Fruit fly (Drosophila melanogaster) whole organism, embryonic: Measurements from ENCODE around the gene CG10353.
A peak's percentile ranks its signal among the peaks of the same experiment; 100 is the strongest.

Experiments
- Bteb2 ChIP-seq: fragments of 200-800 bp; sonication (Bioruptor generic); optimal IDR thresholded peaks from 2 replicates; lab custom pipeline; 2016; ENCODE audit warnings: missing biosample characterization, missing genetic modification characterization
- CG10274 ChIP-seq: fragments of 200-800 bp; sonication (Bioruptor generic); optimal IDR thresholded peaks from 3 replicates; lab custom pipeline; 2017; ENCODE audit warnings: missing biosample characterization, mild to moderate bottlenecking, missing genetic modification characterization
- CG10321 ChIP-seq: fragments of 200-800 bp; sonication (Bioruptor generic); IDR thresholded peaks from 2 replicates; pipeline ENCODE4 v1.3.6; 2022; ENCODE audit warnings: missing biosample characterization, missing genetic modification characterization
- CG11085 ChIP-seq: fragments of 200-800 bp; sonication (Bioruptor generic); IDR thresholded peaks from 2 replicates; pipeline ENCODE4 v1.3.6; 2022; ENCODE audit warnings: missing biosample characterization, missing genetic modification characterization
- CG12659 ChIP-seq: fragments of 200-800 bp; sonication (Bioruptor generic); optimal IDR thresholded peaks from 3 replicates; lab custom pipeline; 2017; ENCODE audit warnings: mild to moderate bottlenecking, missing biosample characterization, missing genetic modification reagents, missing genetic modification characterization
- CG13624 ChIP-seq: fragments of 200-800 bp; sonication (Bioruptor generic); optimal IDR thresholded peaks from 2 replicates; lab custom pipeline; 2016; ENCODE audit warnings: missing biosample characterization, missing genetic modification characterization
- CG17186 ChIP-seq: fragments of 200-800 bp; sonication (Bioruptor generic); optimal IDR thresholded peaks from 3 replicates; lab custom pipeline; 2017; ENCODE audit warnings: missing biosample characterization, missing genetic modification reagents, missing genetic modification characterization
- CG30403 ChIP-seq: fragments of 200-800 bp; sonication (Bioruptor generic); optimal IDR thresholded peaks from 3 replicates; lab custom pipeline; 2016; ENCODE audit warnings: missing biosample characterization, missing genetic modification characterization
- CG31224 ChIP-seq: fragments of 200-800 bp; sonication (Bioruptor generic); IDR thresholded peaks from 2 replicates; pipeline ENCODE4 v1.3.6; 2022; ENCODE audit warnings: missing biosample characterization, missing genetic modification characterization
- CG31388 ChIP-seq: fragments of 200-800 bp; sonication (Bioruptor generic); optimal IDR thresholded peaks from 2 replicates; lab custom pipeline; 2016; ENCODE audit warnings: missing biosample characterization, missing genetic modification characterization
- CG33557 ChIP-seq: fragments of 200-800 bp; sonication (Bioruptor generic); optimal IDR thresholded peaks from 2 replicates; lab custom pipeline; 2019; ENCODE audit warnings: missing biosample characterization, mild to moderate bottlenecking, missing genetic modification characterization, moderate library complexity
- CG34422 ChIP-seq: fragments of 200-800 bp; sonication (Bioruptor generic); IDR thresholded peaks from 3 replicates; pipeline ENCODE4 v1.3.6; 2022; ENCODE audit warnings: missing biosample characterization, missing genetic modification characterization
- CG43689 ChIP-seq: fragments of 200-800 bp; sonication (Bioruptor generic); IDR thresholded peaks from 2 replicates; pipeline ENCODE4 v1.3.6; 2022; ENCODE audit warnings: missing biosample characterization, missing genetic modification characterization
- CG7372 ChIP-seq: fragments of 200-800 bp; sonication (Bioruptor generic); IDR thresholded peaks from 2 replicates; pipeline ENCODE4 v1.3.6; 2022; ENCODE audit warnings: missing biosample characterization, missing genetic modification characterization
- CG8765 ChIP-seq: fragments of 200-800 bp; sonication (Bioruptor generic); IDR thresholded peaks from 2 replicates; pipeline ENCODE4 v1.3.6; 2022; ENCODE audit warnings: missing biosample characterization, missing genetic modification characterization
- CG8924 ChIP-seq: fragments of 200-800 bp; optimal IDR thresholded peaks from 3 replicates; lab custom pipeline; 2019; ENCODE audit warnings: missing biosample characterization, mild to moderate bottlenecking, missing genetic modification characterization, moderate library complexity
- CG9215 ChIP-seq: fragments of 200-800 bp; sonication (Bioruptor generic); IDR thresholded peaks from 2 replicates; pipeline ENCODE4 v1.3.6; 2022; ENCODE audit warnings: missing biosample characterization, missing genetic modification characterization
- Deaf1 ChIP-seq: fragments of 200-800 bp; optimal IDR thresholded peaks from 3 replicates; lab custom pipeline; 2019; ENCODE audit warnings: missing biosample characterization, mild to moderate bottlenecking, missing genetic modification characterization, moderate library complexity
- Drgx ChIP-seq: fragments of 200-800 bp; sonication (Bioruptor generic); IDR thresholded peaks from 2 replicates; pipeline ENCODE4 v1.3.6; 2022; ENCODE audit warnings: missing biosample characterization, missing genetic modification characterization
- Lim3 ChIP-seq: fragments of 200-800 bp; sonication (Bioruptor generic); IDR thresholded peaks from 2 replicates; pipeline ENCODE4 v1.3.6; 2022; ENCODE audit warnings: missing biosample characterization, missing genetic modification characterization
- Meics ChIP-seq: fragments of 200-800 bp; sonication (Bioruptor generic); optimal IDR thresholded peaks from 2 replicates; lab custom pipeline; 2017; ENCODE audit warnings: missing biosample characterization, mild to moderate bottlenecking, missing genetic modification characterization
- PHDP ChIP-seq: fragments of 200-800 bp; sonication (Bioruptor generic); optimal IDR thresholded peaks from 3 replicates; lab custom pipeline; 2018; ENCODE audit warnings: missing biosample characterization, mild to moderate bottlenecking, missing genetic modification characterization, moderate library complexity
- Pdp1 ChIP-seq, 2 experiments: fragments of 200-800 bp; sonication (Bioruptor generic); optimal IDR thresholded peaks; 3 replicates each; lab custom pipeline; 2016; ENCODE audit warnings: missing biosample characterization in 2 of 2, missing genetic modification characterization in 2 of 2, mild to moderate bottlenecking in 1 of 2, moderate library complexity in 1 of 2
- Ravus ChIP-seq: fragments of 200-800 bp; sonication (Bioruptor generic); IDR thresholded peaks from 2 replicates; pipeline ENCODE4 v1.3.6; 2022; ENCODE audit warnings: missing biosample characterization, missing genetic modification characterization
- Trl ChIP-seq, 3 experiments: fragments of >200 bp in 2 of 3; fragments of 200-800 bp in 1 of 3; sonication (Bioruptor generic) in 1 of 3; optimal IDR thresholded peaks; 2 replicates in 1 of 3; 3 replicates in 2 of 3; lab custom pipeline; 2016 to 2017; ENCODE audit warnings: missing biosample characterization in 1 of 3, missing genetic modification characterization in 1 of 3
- Vsx1 ChIP-seq: fragments of 200-800 bp; sonication (Bioruptor generic); optimal IDR thresholded peaks from 2 replicates; lab custom pipeline; 2017; ENCODE audit warnings: missing biosample characterization, mild to moderate bottlenecking, missing genetic modification characterization, missing genetic modification reagents
- bigmax ChIP-seq: fragments of 200-800 bp; sonication (Bioruptor generic); optimal IDR thresholded peaks from 2 replicates; lab custom pipeline; 2018; ENCODE audit warnings: missing biosample characterization, mild to moderate bottlenecking, missing genetic modification characterization
- cg ChIP-seq: fragments of 200-800 bp; sonication (Bioruptor generic); optimal IDR thresholded peaks from 3 replicates; lab custom pipeline; 2019; ENCODE audit warnings: missing biosample characterization, mild to moderate bottlenecking, missing genetic modification characterization, moderate library complexity
- cwo ChIP-seq: fragments of 200-800 bp; sonication (Bioruptor generic); optimal IDR thresholded peaks from 3 replicates; lab custom pipeline; 2017; ENCODE audit warnings: missing biosample characterization, missing genetic modification characterization, mild to moderate bottlenecking, moderate library complexity, missing genetic modification reagents
- dati ChIP-seq: fragments of 200-800 bp; sonication (Bioruptor generic); IDR thresholded peaks from 2 replicates; pipeline ENCODE4 v1.3.6; 2022; ENCODE audit warnings: missing biosample characterization, missing genetic modification characterization
- ems ChIP-seq: fragments of 200-800 bp; sonication (Bioruptor generic); optimal IDR thresholded peaks from 3 replicates; lab custom pipeline; 2016; ENCODE audit warnings: missing biosample characterization, missing genetic modification characterization
- gem ChIP-seq: fragments of 200-800 bp; sonication (Bioruptor generic); optimal IDR thresholded peaks from 2 replicates; lab custom pipeline; 2019; ENCODE audit warnings: missing biosample characterization, mild to moderate bottlenecking, missing genetic modification characterization, moderate library complexity
- grau ChIP-seq: fragments of 200-800 bp; optimal IDR thresholded peaks from 3 replicates; lab custom pipeline; 2019; ENCODE audit warnings: missing biosample characterization, mild to moderate bottlenecking, missing genetic modification characterization, moderate library complexity
- gro ChIP-seq: fragments of 200-800 bp; sonication (Bioruptor generic); optimal IDR thresholded peaks from 2 replicates; lab custom pipeline; 2016; ENCODE audit warnings: missing biosample characterization, missing genetic modification characterization
- hkb ChIP-seq, 2 experiments: fragments of 200-800 bp in 1 of 2; fragments of >200 bp in 1 of 2; sonication (Bioruptor generic) in 1 of 2; IDR thresholded peaks in 1 of 2; optimal IDR thresholded peaks in 1 of 2; 2 replicates each; pipeline versions ENCODE4 v1.3.6 to Lab custom; 2017 to 2022; ENCODE audit warnings: missing biosample characterization in 1 of 2, missing genetic modification characterization in 1 of 2
- mld ChIP-seq: fragments of 200-800 bp; sonication (Bioruptor generic); IDR thresholded peaks from 3 replicates; pipeline ENCODE4 v1.3.6; 2022; ENCODE audit warnings: missing biosample characterization, missing genetic modification characterization; ENCODE audit not compliant: partially characterized antibody
- nom ChIP-seq: fragments of 200-800 bp; sonication (Bioruptor generic); optimal IDR thresholded peaks from 2 replicates; lab custom pipeline; 2017; ENCODE audit warnings: missing biosample characterization, missing genetic modification characterization, mild to moderate bottlenecking, moderate library complexity, missing genetic modification reagents
- prd ChIP-seq, 3 experiments: fragments of >200 bp in 2 of 3; fragments of 200-800 bp in 1 of 3; sonication (Bioruptor generic) in 1 of 3; optimal IDR thresholded peaks in 2 of 3; IDR thresholded peaks in 1 of 3; 2 replicates in 2 of 3; 3 replicates in 1 of 3; pipeline versions ENCODE4 v1.3.6 to Lab custom; 2017 to 2022; ENCODE audit warnings: missing biosample characterization in 1 of 3, missing genetic modification characterization in 1 of 3
- row ChIP-seq: fragments of 200-800 bp; sonication (Bioruptor generic); IDR thresholded peaks from 3 replicates; pipeline ENCODE4 v1.3.6; 2022; ENCODE audit warnings: missing biosample characterization, missing genetic modification characterization
- run ChIP-seq: fragments of 200-800 bp; sonication (Bioruptor generic); optimal IDR thresholded peaks from 3 replicates; lab custom pipeline; 2018; ENCODE audit warnings: missing biosample characterization, mild to moderate bottlenecking, missing genetic modification characterization
- sd ChIP-seq: fragments of 200-800 bp; sonication (Bioruptor generic); optimal IDR thresholded peaks from 3 replicates; lab custom pipeline; 2018; ENCODE audit warnings: missing biosample characterization, mild to moderate bottlenecking, missing genetic modification characterization, moderate library complexity
- sens-2 ChIP-seq: fragments of 200-800 bp; sonication (Bioruptor generic); IDR thresholded peaks from 2 replicates; pipeline ENCODE4 v1.3.6; 2022; ENCODE audit warnings: missing biosample characterization, missing genetic modification characterization
- sr ChIP-seq: fragments of 200-800 bp; sonication (Bioruptor generic); IDR thresholded peaks from 3 replicates; pipeline ENCODE4 v1.3.6; 2022; ENCODE audit warnings: missing biosample characterization, missing genetic modification characterization
- ttk ChIP-seq: fragments of 200-800 bp; sonication (Bioruptor generic); IDR thresholded peaks from 2 replicates; pipeline ENCODE4 v2.1.2; 2022; ENCODE audit warnings: missing biosample characterization, missing genetic modification characterization
- tup ChIP-seq: fragments of 200-800 bp; sonication (Bioruptor generic); optimal IDR thresholded peaks from 2 replicates; lab custom pipeline; 2016; ENCODE audit warnings: missing biosample characterization, mild to moderate bottlenecking, missing genetic modification characterization, moderate library complexity
- unc-4 ChIP-seq: fragments of 200-800 bp; sonication (Bioruptor generic); IDR thresholded peaks from 2 replicates; pipeline ENCODE4 v1.3.6; 2022; ENCODE audit warnings: missing biosample characterization, missing genetic modification characterization; ENCODE audit not compliant: partially characterized antibody

CG10353 gene

DNA sequence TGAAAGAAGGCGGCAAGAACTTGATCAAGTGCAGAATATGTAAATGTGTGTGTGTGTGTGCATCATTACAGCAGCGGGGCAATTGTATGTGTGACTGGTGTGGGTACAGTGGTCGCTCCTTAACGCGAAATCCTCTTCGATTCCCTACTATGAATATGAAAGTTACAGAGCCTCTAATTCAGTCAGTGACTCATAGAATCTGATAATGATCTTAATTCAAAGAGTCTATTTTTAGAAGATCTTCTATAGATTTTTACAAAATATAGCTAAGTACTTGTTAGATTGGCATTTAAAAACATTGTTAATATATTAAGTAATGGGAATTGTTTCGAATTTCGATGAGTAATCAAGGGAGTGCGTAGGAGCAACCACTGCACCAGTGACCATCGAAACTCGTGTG, 4.5 kb downstream of the CG10353 start:
- peak; percentile 22 for TF ChIP-seq cg
- no peak for TF ChIP-seq sens-2 (GFP tag; lab: Robert Waterston, UW)
- peak; percentile 68 for TF ChIP-seq grau
- TF ChIP-seq row (GFP tag; lab: Robert Waterston, UW): peak; percentile 8; the same call in 1 of the 3 replicates
- TF ChIP-seq Lim3 (GFP tag; lab: Robert Waterston, UW): no peak
- no peak for TF ChIP-seq gro (GFP tag; lab: Kevin White, UChicago)
- TF ChIP-seq, all 482 proteins: peak for 3

DNA sequence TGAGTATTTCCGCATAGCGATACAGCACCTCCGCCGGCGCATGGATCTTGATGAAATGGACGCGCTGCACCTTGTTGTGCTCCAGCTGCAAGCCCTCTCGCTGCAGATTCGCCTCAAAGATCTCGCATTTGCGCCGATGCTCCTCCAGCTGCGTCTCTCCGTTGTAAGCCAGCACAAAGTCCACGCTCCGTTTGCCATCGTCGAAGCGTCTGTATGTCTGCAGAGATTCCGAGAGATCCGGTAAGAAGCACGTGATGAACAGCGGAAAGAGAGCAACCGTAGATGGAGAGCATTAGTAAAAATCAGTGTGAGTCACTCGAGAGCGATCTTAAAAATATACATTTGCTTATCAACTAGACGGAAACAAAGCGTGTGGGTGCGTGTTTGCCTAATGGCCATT, 5.3 kb downstream of the CG10353 start:
- TF ChIP-seq PHDP (tag; lab: Kevin White, UChicago): no peak
- TF ChIP-seq Ravus (GFP tag; lab: Robert Waterston, UW): no peak
- TF ChIP-seq CG43689 (GFP tag; lab: Robert Waterston, UW): no peak
- no peak for TF ChIP-seq unc-4 (GFP tag; lab: Robert Waterston, UW)
- TF ChIP-seq Vsx1 (GFP tag; lab: Kevin White, UChicago): no peak
- TF ChIP-seq cwo: peak; percentile 76
- peak; percentile 88; the same call in 1 of the 3 replicates for TF ChIP-seq sr (GFP tag; lab: Robert Waterston, UW)
- TF ChIP-seq nom (GFP tag; lab: Kevin White, UChicago): peak; percentile 69
- TF ChIP-seq Bteb2 (GFP tag; lab: Kevin White, UChicago): no peak
- peak in 1 of 2 experiments; percentile 18 for TF ChIP-seq Trl (optimal IDR thresholded peaks at IDR 0.05; lab: Kevin White, UChicago)
- no peak for TF ChIP-seq Trl (GFP tag; optimal IDR thresholded peaks at IDR 0.05; lab: Kevin White, UChicago)
- no peak for TF ChIP-seq ttk

DNA sequence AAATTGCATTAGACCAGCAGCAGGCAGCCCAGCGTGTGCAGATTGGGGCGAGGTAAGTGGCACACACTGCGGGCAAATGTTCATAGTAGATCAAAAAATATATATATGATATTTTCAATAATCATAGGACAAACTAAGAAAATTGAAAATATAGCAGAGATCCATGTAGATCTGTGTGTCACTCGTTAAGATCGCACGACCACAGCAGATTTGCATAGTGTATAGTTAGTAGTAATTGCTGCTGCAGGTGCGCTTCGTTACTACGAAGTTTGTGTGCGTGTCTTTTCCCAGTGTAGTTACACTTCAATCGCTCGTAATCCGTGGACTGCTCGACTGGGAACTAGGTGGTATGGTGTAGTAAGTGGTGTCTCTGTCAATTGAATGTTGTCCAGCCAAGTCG, 9.8 kb downstream of the CG10353 start, which contains the start of gene CG10352:
Gene CG10352 (minus strand): TSS at position 4 of the 400 bp plus-strand sequence.
- no peak for TF ChIP-seq CG31224 (GFP tag; lab: Robert Waterston, UW)
- no peak for TF ChIP-seq CG10321 (GFP tag; lab: Robert Waterston, UW)
- no peak for TF ChIP-seq run (tag; lab: Kevin White, UChicago)
- no peak for TF ChIP-seq CG12659 (GFP tag; lab: Kevin White, UChicago)
- TF ChIP-seq gem: no peak
- TF ChIP-seq Meics (GFP tag; lab: Kevin White, UChicago): peak; percentile 57
- no peak for TF ChIP-seq CG31388 (GFP tag; lab: Kevin White, UChicago)
- TF ChIP-seq prd (optimal IDR thresholded peaks at IDR 0.05; lab: Kevin White, UChicago): no peak
- TF ChIP-seq prd (GFP tag; IDR thresholded peaks at IDR 0.05; lab: Robert Waterston, UW): 0 out of 3 replicates have a peak, but pooled peaks have one; percentile 14
- no peak for TF ChIP-seq CG30403 (GFP tag; lab: Kevin White, UChicago)
- TF ChIP-seq CG11085 (GFP tag; lab: Robert Waterston, UW): no peak
- TF ChIP-seq CG7372 (GFP tag; lab: Robert Waterston, UW): no peak
- TF ChIP-seq hkb (optimal IDR thresholded peaks at IDR 0.05; lab: Kevin White, UChicago): no peak
- 0 out of 2 replicates have a peak, but pooled peaks have one; percentile 14 for TF ChIP-seq hkb (GFP tag; IDR thresholded peaks at IDR 0.05; lab: Robert Waterston, UW)
- TF ChIP-seq Pdp1 (GFP tag; optimal IDR thresholded peaks at IDR 0.05; lab: Kevin White, UChicago): no peak
- TF ChIP-seq bigmax (GFP tag; lab: Kevin White, UChicago): no peak
- TF ChIP-seq Ravus (GFP tag; lab: Robert Waterston, UW): no peak
- TF ChIP-seq CG8765: no peak
- TF ChIP-seq CG13624 (GFP tag; lab: Kevin White, UChicago): no peak
- TF ChIP-seq CG34422: no peak
- no peak for TF ChIP-seq CG10274
- no peak for TF ChIP-seq tup
- TF ChIP-seq CG17186 (GFP tag; lab: Kevin White, UChicago): no peak
- no peak for TF ChIP-seq dati
- peak; percentile 51 for TF ChIP-seq row (GFP tag; lab: Robert Waterston, UW)
- no peak for TF ChIP-seq CG8924 (tag; lab: Kevin White, UChicago)
- TF ChIP-seq Drgx: peak; percentile 48; the same call in 1 of the 2 replicates
- no peak for TF ChIP-seq Deaf1 (tag; lab: Kevin White, UChicago)
- no peak for TF ChIP-seq sd (tag; lab: Kevin White, UChicago)
- TF ChIP-seq cg: no peak
- TF ChIP-seq CG33557 (GFP tag; lab: Kevin White, UChicago): no peak
- TF ChIP-seq mld (GFP tag; lab: Robert Waterston, UW): no peak
- TF ChIP-seq CG9215 (GFP tag; lab: Robert Waterston, UW): no peak
- TF ChIP-seq ems (GFP tag; lab: Kevin White, UChicago): no peak
